Worm (Caenorhabditis elegans) whole organism, young adult: ENCODE data around the gene twk-11.

Source experiments
- tbx-9 ChIP-seq: sonication (generic microtip); optimal IDR thresholded peaks from 2 replicates; lab custom pipeline; 2016; ENCODE audit warnings: borderline replicate concordance, missing genetic modification characterization, inconsistent platforms, missing compliant biosample characterization
- ztf-26 ChIP-seq: sonication (generic microtip); optimal IDR thresholded peaks from 2 replicates; lab custom pipeline; 2017; ENCODE audit warnings: missing genetic modification characterization, missing compliant biosample characterization

DNA sequence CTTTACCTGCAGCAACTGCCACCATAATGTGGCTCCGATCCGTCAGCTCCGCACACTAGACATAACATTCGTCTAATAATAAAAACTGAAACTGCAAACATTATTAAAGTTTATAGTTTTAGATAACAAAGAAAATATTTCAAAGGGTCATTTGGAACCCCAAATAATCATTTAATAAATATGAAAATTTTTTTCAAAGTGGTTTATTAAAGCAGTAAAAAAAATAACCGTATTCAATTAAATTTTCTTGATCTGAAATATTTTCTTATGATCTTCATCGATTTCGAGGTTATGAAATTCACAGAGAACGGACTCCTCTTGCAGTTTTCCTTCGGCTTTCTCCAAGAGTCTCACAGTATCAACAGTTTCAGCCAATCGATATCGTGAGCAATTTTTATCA is 50.4 kb downstream of the twk-11 start, which contains the start of gene nhr-163:
- TF ChIP-seq tbx-9 (tag; lab: Kevin White, UChicago) = no peak
- no peak for TF ChIP-seq ztf-26 (tag; lab: Kevin White, UChicago)
